Worm (Caenorhabditis elegans) whole organism, L1 larva: ENCODE results near the gene clc-33.

Experiments used
- C16A3.4 ChIP-seq: fragments of 150-350 bp; optimal IDR thresholded peaks from 2 replicates; lab custom pipeline; 2014; ENCODE audit warnings: missing biosample characterization, missing genetic modification characterization
- C34B4.2 ChIP-seq: sonication (generic microtip); optimal IDR thresholded peaks from 2 replicates; lab custom pipeline; 2017; ENCODE audit warnings: mild to moderate bottlenecking, missing genetic modification characterization, missing compliant biosample characterization
- aha-1 ChIP-seq: fragments of 150-350 bp; optimal IDR thresholded peaks from 2 replicates; lab custom pipeline; 2014; ENCODE audit warnings: missing biosample characterization, missing genetic modification characterization
- blmp-1 ChIP-seq: fragments of 150-350 bp; optimal IDR thresholded peaks from 2 replicates; lab custom pipeline; 2014; ENCODE audit warnings: missing biosample characterization, missing genetic modification characterization
- ceh-63 ChIP-seq: fragments of 200-800 bp; sonication (Bioruptor generic); optimal IDR thresholded peaks from 2 replicates; lab custom pipeline; 2018; ENCODE audit warnings: mild to moderate bottlenecking, missing genetic modification characterization, missing compliant biosample characterization
- ceh-82 ChIP-seq, 3 experiments: fragments of 150-350 bp in 1 of 3; sonication (generic microtip) in 2 of 3; optimal IDR thresholded peaks; 2 replicates each; lab custom pipeline; 2014 to 2017; ENCODE audit warnings: missing biosample characterization in 3 of 3, missing genetic modification characterization in 3 of 3
- ceh-90 ChIP-seq: sonication (generic microtip); optimal IDR thresholded peaks from 2 replicates; lab custom pipeline; 2016; ENCODE audit warnings: missing genetic modification characterization, missing compliant biosample characterization
- ces-1 ChIP-seq: fragments of 150-350 bp; optimal IDR thresholded peaks from 2 replicates; lab custom pipeline; 2014; ENCODE audit warnings: missing biosample characterization, missing genetic modification reagents, missing genetic modification characterization
- efl-1 ChIP-seq, 4 experiments: fragments of 150-350 bp; optimal IDR thresholded peaks in 3 of 4; peaks in 1 of 4; 1 replicate in 1 of 4; 2 replicates in 3 of 4; lab custom pipeline; 2014; ENCODE audit warnings: missing biosample characterization in 2 of 4, missing genetic modification characterization in 2 of 4, missing genetic modification reagents in 2 of 4
- efl-3 ChIP-seq: fragments of 200-800 bp; sonication (Bioruptor generic); optimal IDR thresholded peaks from 2 replicates; lab custom pipeline; 2018; ENCODE audit warnings: mild to moderate bottlenecking, missing genetic modification characterization, missing compliant biosample characterization
- egl-13 ChIP-seq: sonication (generic microtip); optimal IDR thresholded peaks from 2 replicates; lab custom pipeline; 2016; ENCODE audit warnings: missing genotype, missing genetic modification reagents, missing genetic modification characterization, missing compliant biosample characterization
- elt-3 ChIP-seq, 6 experiments: fragments of 150-350 bp in 1 of 6; sonication (generic microtip); optimal IDR thresholded peaks; 2 replicates each; lab custom pipeline; 2017 to 2018; ENCODE audit warnings: missing biosample characterization in 6 of 6, missing genetic modification characterization in 6 of 6, inconsistent platforms in 1 of 6
- ets-5 ChIP-seq: fragments of 200-800 bp; sonication (Bioruptor generic); IDR thresholded peaks from 2 replicates; pipeline ENCODE4 v1.3.6; 2022; ENCODE audit warnings: missing genetic modification characterization, missing compliant biosample characterization
- fkh-10 ChIP-seq: sonication (generic microtip); optimal IDR thresholded peaks from 2 replicates; lab custom pipeline; 2017; ENCODE audit warnings: missing biosample characterization, missing genetic modification reagents, missing genetic modification characterization
- fkh-4 ChIP-seq: sonication (generic microtip); optimal IDR thresholded peaks from 2 replicates; lab custom pipeline; 2016; ENCODE audit warnings: missing compliant biosample characterization, missing genetic modification characterization, borderline replicate concordance
- fos-1 ChIP-seq: fragments of 150-350 bp; optimal IDR thresholded peaks from 2 replicates; lab custom pipeline; 2014; ENCODE audit warnings: missing biosample characterization, missing genetic modification characterization
- hlh-17 ChIP-seq: fragments of 200-800 bp; sonication (Bioruptor generic); optimal IDR thresholded peaks from 2 replicates; lab custom pipeline; 2018; ENCODE audit warnings: missing genetic modification characterization, mild to moderate bottlenecking, missing compliant biosample characterization, moderate library complexity, borderline replicate concordance
- hlh-4 ChIP-seq: sonication (generic microtip); optimal IDR thresholded peaks from 2 replicates; lab custom pipeline; 2016; ENCODE audit warnings: mild to moderate bottlenecking, missing genetic modification characterization, missing compliant biosample characterization
- irx-1 ChIP-seq: sonication (generic microtip); optimal IDR thresholded peaks from 2 replicates; lab custom pipeline; 2016; ENCODE audit warnings: missing genetic modification characterization, missing compliant biosample characterization
- lin-13 ChIP-seq: fragments of 150-350 bp; optimal IDR thresholded peaks from 2 replicates; lab custom pipeline; 2014; ENCODE audit warnings: missing biosample characterization, missing genetic modification reagents, missing genetic modification characterization
- lin-15B ChIP-seq: fragments of 150-350 bp; sonication (generic microtip); optimal IDR thresholded peaks from 3 replicates; lab custom pipeline; 2014; ENCODE audit warnings: missing biosample characterization, missing genetic modification characterization
- lin-35 ChIP-seq, 2 experiments: fragments of 150-350 bp; optimal IDR thresholded peaks; 2 replicates each; lab custom pipeline; 2014; ENCODE audit warnings: missing biosample characterization in 2 of 2, missing genetic modification characterization in 2 of 2, missing genetic modification reagents in 2 of 2
- lin-39 ChIP-seq: fragments of 150-350 bp; optimal IDR thresholded peaks from 2 replicates; lab custom pipeline; 2014; ENCODE audit warnings: missing biosample characterization, missing genetic modification reagents, missing genetic modification characterization
- lir-3 ChIP-seq: sonication (generic microtip); optimal IDR thresholded peaks from 2 replicates; lab custom pipeline; 2016; ENCODE audit warnings: mild to moderate bottlenecking, missing genetic modification characterization, moderate library complexity, missing compliant biosample characterization; ENCODE audit not compliant: poor library complexity
- lsy-2 ChIP-seq, 2 experiments: fragments of 150-350 bp; optimal IDR thresholded peaks; 2 replicates each; lab custom pipeline; 2014; ENCODE audit warnings: missing biosample characterization in 2 of 2, missing genetic modification characterization in 2 of 2
- mab-9 ChIP-seq: fragments of 200-800 bp; sonication (Bioruptor generic); IDR thresholded peaks from 2 replicates; pipeline ENCODE4 v1.3.6; 2022; ENCODE audit warnings: missing genetic modification reagents, missing genetic modification characterization, missing compliant biosample characterization
- mdl-1 ChIP-seq, 2 experiments: fragments of 150-350 bp; optimal IDR thresholded peaks; 2 replicates each; lab custom pipeline; 2014 to 2017; ENCODE audit warnings: missing biosample characterization in 2 of 2, missing genetic modification characterization in 2 of 2, inconsistent platforms in 1 of 2
- mef-2 ChIP-seq: fragments of 150-350 bp; optimal IDR thresholded peaks from 2 replicates; lab custom pipeline; 2014; ENCODE audit warnings: missing biosample characterization, missing genetic modification characterization
- nhr-12 ChIP-seq: sonication (generic microtip); optimal IDR thresholded peaks from 2 replicates; lab custom pipeline; 2017; ENCODE audit warnings: missing biosample characterization, missing genetic modification characterization
- nhr-19 ChIP-seq: fragments of 200-800 bp; sonication (Bioruptor generic); conservative IDR thresholded peaks from 2 replicates; pipeline ENCODE4 v1.3.6; 2022; ENCODE audit warnings: missing genetic modification characterization, missing compliant biosample characterization
- nhr-20 ChIP-seq: sonication (generic microtip); optimal IDR thresholded peaks from 2 replicates; lab custom pipeline; 2016; ENCODE audit warnings: mild to moderate bottlenecking, missing genetic modification characterization, missing compliant biosample characterization
- nhr-237 ChIP-seq: fragments of 150-350 bp; optimal IDR thresholded peaks from 2 replicates; lab custom pipeline; 2014; ENCODE audit warnings: missing biosample characterization, missing genetic modification characterization
- nhr-28 ChIP-seq: fragments of 150-350 bp; optimal IDR thresholded peaks from 2 replicates; lab custom pipeline; 2014; ENCODE audit warnings: missing biosample characterization, missing genetic modification characterization
- nhr-76 ChIP-seq: sonication (generic microtip); optimal IDR thresholded peaks from 2 replicates; lab custom pipeline; 2017; ENCODE audit warnings: missing biosample characterization, missing genetic modification characterization
- nhr-84 ChIP-seq: sonication (generic microtip); optimal IDR thresholded peaks from 2 replicates; lab custom pipeline; 2017; ENCODE audit warnings: missing biosample characterization, missing genetic modification characterization
- nhr-85 ChIP-seq: sonication (generic microtip); peaks from one replicate; lab custom pipeline; 2016; ENCODE audit warnings: missing genetic modification characterization, inconsistent platforms, missing compliant biosample characterization
- nhr-90 ChIP-seq: sonication (generic microtip); optimal IDR thresholded peaks from 2 replicates; lab custom pipeline; 2016; ENCODE audit warnings: mild to moderate bottlenecking, missing genetic modification characterization, missing compliant biosample characterization; ENCODE audit not compliant: poor library complexity
- pag-3 ChIP-seq: sonication (generic microtip); optimal IDR thresholded peaks from 2 replicates; lab custom pipeline; 2017; ENCODE audit warnings: missing genetic modification characterization, mild to moderate bottlenecking, missing compliant biosample characterization, antibody characterized with exemption, borderline replicate concordance; ENCODE audit not compliant: insufficient read depth
- pax-3 ChIP-seq: fragments of 200-800 bp; sonication (Bioruptor generic); optimal IDR thresholded peaks from 2 replicates; lab custom pipeline; 2018; ENCODE audit warnings: mild to moderate bottlenecking, missing genetic modification characterization, moderate library complexity, missing compliant biosample characterization
- pqm-1 ChIP-seq: sonication (generic microtip); optimal IDR thresholded peaks from 3 replicates; lab custom pipeline; 2017; ENCODE audit warnings: missing biosample characterization, missing genetic modification characterization
- skn-1 ChIP-seq: fragments of 150-350 bp; optimal IDR thresholded peaks from 2 replicates; lab custom pipeline; 2014; ENCODE audit warnings: missing biosample characterization, missing genetic modification characterization
- sox-4 ChIP-seq: sonication (generic microtip); optimal IDR thresholded peaks from 2 replicates; lab custom pipeline; 2016; ENCODE audit warnings: missing genetic modification characterization, missing compliant biosample characterization
- sup-37 ChIP-seq: fragments of 200-800 bp; sonication (Bioruptor generic); optimal IDR thresholded peaks from 2 replicates; lab custom pipeline; 2018; ENCODE audit warnings: mild to moderate bottlenecking, missing genetic modification characterization, missing compliant biosample characterization
- tlp-1 ChIP-seq: fragments of 150-350 bp; optimal IDR thresholded peaks from 2 replicates; lab custom pipeline; 2014; ENCODE audit warnings: missing biosample characterization, missing genetic modification characterization
- unc-130 ChIP-seq: fragments of 150-350 bp; optimal IDR thresholded peaks from 2 replicates; lab custom pipeline; 2017; ENCODE audit warnings: missing biosample characterization, missing genetic modification characterization, inconsistent platforms
- unc-30 ChIP-seq: sonication (generic microtip); optimal IDR thresholded peaks from 2 replicates; lab custom pipeline; 2017; ENCODE audit warnings: missing biosample characterization, missing genetic modification characterization
- unc-62 ChIP-seq: fragments of 150-350 bp; optimal IDR thresholded peaks from 2 replicates; lab custom pipeline; 2014; ENCODE audit warnings: missing biosample characterization, missing genetic modification reagents, missing genetic modification characterization
- unc-86 ChIP-seq: sonication (generic microtip); optimal IDR thresholded peaks from 2 replicates; lab custom pipeline; 2016; ENCODE audit warnings: missing genetic modification characterization, missing compliant biosample characterization
- vab-15 ChIP-seq: sonication (generic microtip); optimal IDR thresholded peaks from 2 replicates; lab custom pipeline; 2017; ENCODE audit warnings: missing genotype, mild to moderate bottlenecking, missing genetic modification characterization, missing compliant biosample characterization
- zag-1 ChIP-seq: fragments of 150-350 bp; optimal IDR thresholded peaks from 2 replicates; lab custom pipeline; 2014; ENCODE audit warnings: missing biosample characterization, missing genetic modification characterization
- zip-4 ChIP-seq: fragments of 200-800 bp; sonication (Bioruptor generic); optimal IDR thresholded peaks from 2 replicates; lab custom pipeline; 2018; ENCODE audit warnings: mild to moderate bottlenecking, missing genetic modification characterization, moderate library complexity, missing compliant biosample characterization
- ztf-11 ChIP-seq, 2 experiments: sonication (generic microtip); optimal IDR thresholded peaks; 2 replicates each; lab custom pipeline; 2016 to 2017; ENCODE audit warnings: missing genetic modification characterization in 2 of 2, missing biosample characterization in 1 of 2, missing compliant biosample characterization in 1 of 2
- ztf-4 ChIP-seq: fragments of 150-350 bp; optimal IDR thresholded peaks from 2 replicates; lab custom pipeline; 2014; ENCODE audit warnings: missing biosample characterization, missing genetic modification characterization

The clc-33 gene

ce11 chrII:848519-848918 lies 8.3 kb downstream of the clc-33 start, which contains the start of the genes acdh-9 and F28A10.13:
TSS of gene acdh-9 (minus strand) at chrII:848603.
TSS of gene F28A10.13 (plus strand) at chrII:848812.
- peak; percentile 4 for TF ChIP-seq C16A3.4
- no peak for TF ChIP-seq irx-1 (tag; lab: Kevin White, UChicago)
- no peak for TF ChIP-seq mef-2 (tag; lab: Kevin White, UChicago)
- TF ChIP-seq pax-3 = no peak
- no peak for TF ChIP-seq unc-86 (tag; lab: Kevin White, UChicago)
- TF ChIP-seq lin-15B (tag; lab: Kevin White, UChicago) = no peak
- no peak for TF ChIP-seq unc-30 (tag; lab: Kevin White, UChicago)
- no peak for TF ChIP-seq aha-1
- no peak for TF ChIP-seq vab-15 (tag; lab: Kevin White, UChicago)
- no peak for TF ChIP-seq unc-130
- TF ChIP-seq nhr-90 (tag; lab: Kevin White, UChicago) = peak; percentile 37
- no peak for TF ChIP-seq efl-3 (GFP tag; lab: Kevin White, UChicago)
- no peak for TF ChIP-seq ceh-82 (tag; optimal IDR thresholded peaks at IDR 0.05; lab: Kevin White, UChicago)
- no peak for TF ChIP-seq nhr-76
- TF ChIP-seq fkh-10 (GFP tag; lab: Kevin White, UChicago) = no peak
- TF ChIP-seq tlp-1 (tag; lab: Kevin White, UChicago) = no peak
- TF ChIP-seq lsy-2 (tag; optimal IDR thresholded peaks at IDR 0.05; lab: Kevin White, UChicago) = peak in 1 of 2 experiments; percentile 51
- no peak for TF ChIP-seq fkh-4 (tag; lab: Kevin White, UChicago)
- peak; percentile 93 for TF ChIP-seq nhr-20
- no peak for TF ChIP-seq nhr-12 (tag; lab: Kevin White, UChicago)
- no peak for TF ChIP-seq hlh-17 (GFP tag; lab: Kevin White, UChicago)
- no peak for TF ChIP-seq sox-4 (tag; lab: Kevin White, UChicago)
- no peak for TF ChIP-seq hlh-4 (tag; lab: Kevin White, UChicago)
- no peak for TF ChIP-seq zip-4
- no peak for TF ChIP-seq sup-37 (GFP tag; lab: Kevin White, UChicago)
- TF ChIP-seq ztf-4 (tag; lab: Kevin White, UChicago) = peak; percentile 13
- peak; percentile 51 for TF ChIP-seq nhr-19 (GFP tag; lab: Robert Waterston, UW)
- TF ChIP-seq zag-1 (tag; lab: Kevin White, UChicago) = no peak
- no peak for TF ChIP-seq mab-9 (GFP tag; lab: Robert Waterston, UW)
- peak; percentile 9 for TF ChIP-seq lin-13 (GFP tag; lab: Kevin White, UChicago)
- TF ChIP-seq lin-35 (GFP tag; optimal IDR thresholded peaks at IDR 0.05; lab: Kevin White, UChicago) = peak; percentile 13 to 75
- no peak for TF ChIP-seq fos-1 (tag; lab: Kevin White, UChicago)
- TF ChIP-seq blmp-1 = peak; percentile 59
- TF ChIP-seq egl-13 (tag; lab: Kevin White, UChicago) = no peak
- TF ChIP-seq nhr-237 = no peak
- TF ChIP-seq skn-1 (tag; lab: Kevin White, UChicago) = no peak
- TF ChIP-seq lin-39 (tag; lab: Kevin White, UChicago) = no peak
- no peak for TF ChIP-seq C34B4.2 (tag; lab: Kevin White, UChicago)
- TF ChIP-seq nhr-85 = peak; percentile 72
- TF ChIP-seq ets-5 (GFP tag; lab: Robert Waterston, UW) = no peak
- TF ChIP-seq ceh-63 (GFP tag; lab: Kevin White, UChicago) = no peak
- no peak for TF ChIP-seq ztf-11 (tag; optimal IDR thresholded peaks at IDR 0.05; lab: Kevin White, UChicago)
- no peak for TF ChIP-seq ces-1 (GFP tag; lab: Kevin White, UChicago)
- peak in 1 of 6 experiments; percentile 5 for TF ChIP-seq elt-3 (tag; optimal IDR thresholded peaks at IDR 0.05; lab: Kevin White, UChicago)
- TF ChIP-seq pqm-1 (tag; lab: Kevin White, UChicago) = no peak
- peak; percentile 6 for TF ChIP-seq lir-3 (tag; lab: Kevin White, UChicago)
- TF ChIP-seq mdl-1 (tag; optimal IDR thresholded peaks at IDR 0.05; lab: Kevin White, UChicago) = peak in 1 of 2 experiments; percentile 91
- TF ChIP-seq nhr-84 (tag; lab: Kevin White, UChicago) = no peak
- TF ChIP-seq efl-1 (optimal IDR thresholded peaks at IDR 0.05; lab: Kevin White, UChicago) = peak; percentile 52 to 59
- TF ChIP-seq efl-1 (GFP tag; optimal IDR thresholded peaks at IDR 0.05 in 1 of 2; lab: Kevin White, UChicago) = peak in 1 of 2 experiments; percentile 40
- TF ChIP-seq unc-62 (GFP tag; lab: Kevin White, UChicago) = no peak
- TF ChIP-seq nhr-28 (tag; lab: Kevin White, UChicago) = no peak
- TF ChIP-seq pag-3 (tag; lab: Kevin White, UChicago) = peak; percentile 40
- no peak for TF ChIP-seq ceh-90
